Fruit fly (Drosophila melanogaster): ENCODE data around the gene CG8209.

CG8209 gene

DNA sequence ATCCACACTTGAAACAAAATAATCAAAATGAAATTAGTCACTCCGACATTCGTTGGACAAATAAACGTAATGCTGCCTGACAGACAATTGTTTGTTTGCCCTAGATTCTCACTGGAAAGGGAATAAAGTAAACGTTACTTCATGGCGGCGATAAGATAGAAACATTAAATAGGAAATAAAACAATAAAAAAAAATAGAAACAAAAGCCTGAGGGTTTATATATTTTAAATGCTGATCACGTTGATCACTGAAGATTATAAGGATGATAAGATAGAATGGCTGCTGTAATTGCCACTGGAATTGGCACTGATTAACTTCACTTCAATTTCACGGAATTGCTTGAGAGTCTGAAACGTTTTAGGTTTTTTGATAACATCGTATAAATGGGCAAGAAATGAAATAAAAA, 42.5 kb downstream of the CG8209 start (continued):
- TF ChIP-seq CG3847 (GFP tag; IDR thresholded peaks at IDR 0.05) (no peak), CG6254 (GFP tag; optimal IDR thresholded peaks at IDR 0.05) (no peak), bcd (GFP tag; optimal IDR thresholded peaks at IDR 0.05) (no peak), CG6813 (GFP tag; optimal IDR thresholded peaks at IDR 0.05) (peak; percentile 47), dati (GFP tag; IDR thresholded peaks at IDR 0.05) (no peak), CG2889 (GFP tag; IDR thresholded peaks at IDR 0.05) (no peak), sr (GFP tag; IDR thresholded peaks at IDR 0.05) (no peak), Fer2 (tag; optimal IDR thresholded peaks at IDR 0.05) (no peak), Myb (GFP tag; optimal IDR thresholded peaks at IDR 0.05) (no peak), Nf-YC (tag; optimal IDR thresholded peaks at IDR 0.05) (no peak), Awh (GFP tag; IDR thresholded peaks at IDR 0.05) (no peak), ac (GFP tag; optimal IDR thresholded peaks at IDR 0.05) (no peak), CG11695 (GFP tag; IDR thresholded peaks at IDR 0.05) (no peak), crc (GFP tag; optimal IDR thresholded peaks at IDR 0.05) (no peak), CG10209 (GFP tag; optimal IDR thresholded peaks at IDR 0.05) (peak; percentile 6), ERR (GFP tag; optimal IDR thresholded peaks at IDR 0.05) (no peak), croc (GFP tag; conservative IDR thresholded peaks at IDR 0.05) (no peak), CG12104 (GFP tag; optimal IDR thresholded peaks at IDR 0.05) (no peak), al (GFP tag; IDR thresholded peaks at IDR 0.05) (no peak), chm (GFP tag; IDR thresholded peaks at IDR 0.05) (no peak), zfh1 (GFP tag; IDR thresholded peaks at IDR 0.05) (no peak), sug (tag; optimal IDR thresholded peaks at IDR 0.05) (peak; percentile 71), CG15479 (GFP tag; optimal IDR thresholded peaks at IDR 0.05) (no peak), CG3163 (GFP tag; optimal IDR thresholded peaks at IDR 0.05) (no peak), NC2β (GFP tag; optimal IDR thresholded peaks at IDR 0.05) (no peak), gt (GFP tag; IDR thresholded peaks at IDR 0.05) (no peak), dm (GFP tag; optimal IDR thresholded peaks at IDR 0.05) (no peak), Xrp1 (GFP tag; IDR thresholded peaks at IDR 0.05) (no peak), inv (GFP tag; IDR thresholded peaks at IDR 0.05; ENCODE audit: partially characterized antibody) (no peak), bowl (GFP tag; IDR thresholded peaks at IDR 0.05) (no peak), CG12236 (GFP tag; optimal IDR thresholded peaks at IDR 0.05) (peak; percentile 14), Jarid2 (GFP tag; optimal IDR thresholded peaks at IDR 0.05) (no peak), CG12744 (GFP tag; optimal IDR thresholded peaks at IDR 0.05) (no peak), Sox102F (GFP tag; optimal IDR thresholded peaks at IDR 0.05) (no peak), lilli (GFP tag; optimal IDR thresholded peaks at IDR 0.05) (no peak), CG3838 (GFP tag; optimal IDR thresholded peaks at IDR 0.05) (no peak), CG7928 (GFP tag; optimal IDR thresholded peaks at IDR 0.05) (no peak), Hmx (GFP tag; optimal IDR thresholded peaks at IDR 0.05) (no peak), CG15269 (tag; optimal IDR thresholded peaks at IDR 0.05) (peak; percentile 33), CG31224 (GFP tag; IDR thresholded peaks at IDR 0.05) (no peak), fd96Cb (tag; optimal IDR thresholded peaks at IDR 0.05) (no peak), gcm2 (GFP tag; optimal IDR thresholded peaks at IDR 0.05) (no peak), ssp (GFP tag; IDR thresholded peaks at IDR 0.05) (no peak), bsh (GFP tag; optimal IDR thresholded peaks at IDR 0.05) (peak in 1 of 2 experiments; percentile 36), CG9876 (GFP tag; optimal IDR thresholded peaks at IDR 0.05) (no peak), ems (GFP tag; optimal IDR thresholded peaks at IDR 0.05) (no peak), ara (GFP tag; IDR thresholded peaks at IDR 0.05) (no peak), CG12219 (GFP tag; optimal IDR thresholded peaks at IDR 0.05) (peak; percentile 48), wor (GFP tag; IDR thresholded peaks at IDR 0.05) (no peak), CG1024 (GFP tag; IDR thresholded peaks at IDR 0.05) (no peak), CG11723 (GFP tag; optimal IDR thresholded peaks at IDR 0.05) (peak; percentile 23), CG7963 (GFP tag; IDR thresholded peaks at IDR 0.05; ENCODE audit: partially characterized antibody) (no peak), CG11456 (GFP tag; IDR thresholded peaks at IDR 0.05) (no peak)
